Fruit fly (Drosophila melanogaster): ENCODE results near the gene ph-p.

DNA sequence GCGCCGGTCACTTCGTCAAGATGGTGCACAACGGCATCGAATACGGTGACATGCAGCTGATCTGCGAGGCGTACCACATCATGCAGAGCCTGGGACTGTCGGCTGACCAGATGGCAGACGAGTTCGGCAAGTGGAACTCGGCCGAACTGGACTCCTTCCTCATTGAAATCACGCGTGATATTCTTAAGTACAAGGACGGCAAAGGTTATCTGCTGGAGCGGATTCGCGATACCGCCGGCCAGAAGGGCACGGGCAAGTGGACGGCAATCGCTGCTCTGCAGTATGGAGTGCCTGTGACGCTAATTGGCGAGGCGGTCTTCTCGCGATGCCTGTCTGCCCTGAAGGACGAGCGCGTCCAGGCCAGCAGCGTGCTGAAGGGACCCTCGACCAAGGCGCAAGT is 9.3 kb upstream of the ph-p start:
- no peak for TF ChIP-seq psq (optimal IDR thresholded peaks at IDR 0.05)
- TF ChIP-seq pan (optimal IDR thresholded peaks at IDR 0.05) = no peak
- no peak for TF ChIP-seq CG8478 (optimal IDR thresholded peaks at IDR 0.05)

Data from whole organism.